Worm (Caenorhabditis elegans): ENCODE results near the gene H23N18.6.

- TF ChIP-seq ama-1 (optimal IDR thresholded peaks at IDR 0.05) (no peak), skn-1 (tag; optimal IDR thresholded peaks at IDR 0.05) (no peak), nhr-11 (tag; optimal IDR thresholded peaks at IDR 0.05) (no peak), nhr-76 (tag; optimal IDR thresholded peaks at IDR 0.05) (no peak), dpl-1 (GFP tag; optimal IDR thresholded peaks at IDR 0.05) (no peak), php-3 (GFP tag; IDR thresholded peaks at IDR 0.05) (no peak), ZK546.5 (tag; optimal IDR thresholded peaks at IDR 0.05) (no peak), nhr-28 (tag; optimal IDR thresholded peaks at IDR 0.05) (no peak)
Measured at ce11 chrV:4884490-4884889, 30.4 kb downstream of the H23N18.6 start, which contains the start of gene T19H12.12.

Measured in whole organism, L4 larva.